Fruit fly (Drosophila melanogaster): Measurements from ENCODE around the gene RpS27A.

The RpS27A gene

dm6 chr2L:10396877-10397587 is 11.1 kb upstream of the RpS27A start (continued):
- TF ChIP-seq CG12299 (tag; optimal IDR thresholded peaks at IDR 0.05) = peak; percentile 23
- no peak for TF ChIP-seq CG11398 (GFP tag; optimal IDR thresholded peaks at IDR 0.05)
- peak; percentile 60 for TF ChIP-seq CG13296 (GFP tag; optimal IDR thresholded peaks at IDR 0.05)
- no peak for TF ChIP-seq Lhr (GFP tag; optimal IDR thresholded peaks at IDR 0.05)
- no peak for TF ChIP-seq CG6654 (GFP tag; optimal IDR thresholded peaks at IDR 0.05)
- no peak for TF ChIP-seq CG4730 (GFP tag; IDR thresholded peaks at IDR 0.05)
- no peak for TF ChIP-seq cas (GFP tag; IDR thresholded peaks at IDR 0.05)
- TF ChIP-seq repo (GFP tag; optimal IDR thresholded peaks at IDR 0.05) = no peak
- no peak for TF ChIP-seq ssp (GFP tag; IDR thresholded peaks at IDR 0.05)
- TF ChIP-seq CG16815 (GFP tag; optimal IDR thresholded peaks at IDR 0.05) = no peak
- peak in 1 of 2 experiments; percentile 91 for TF ChIP-seq eve (GFP tag; optimal IDR thresholded peaks at IDR 0.05)
- TF ChIP-seq vnd (GFP tag; IDR thresholded peaks at IDR 0.05; ENCODE audit: partially characterized antibody) = no peak
- no peak for TF ChIP-seq CG7963 (GFP tag; IDR thresholded peaks at IDR 0.05; ENCODE audit: partially characterized antibody)
- peak; percentile 6 for TF ChIP-seq Sox100B (GFP tag; optimal IDR thresholded peaks at IDR 0.05)
- no peak for TF ChIP-seq TFAM (GFP tag; optimal IDR thresholded peaks at IDR 0.05)
- no peak for TF ChIP-seq toy (GFP tag; IDR thresholded peaks at IDR 0.05)
- no peak for TF ChIP-seq Dip2 (GFP tag; IDR thresholded peaks at IDR 0.05)
- TF ChIP-seq CG9609 (GFP tag; optimal IDR thresholded peaks at IDR 0.05) = no peak
- TF ChIP-seq dan (GFP tag; IDR thresholded peaks at IDR 0.05) = no peak
- TF ChIP-seq Dbx (GFP tag; IDR thresholded peaks at IDR 0.05) = no peak
- no peak for TF ChIP-seq gfzf (GFP tag; optimal IDR thresholded peaks at IDR 0.05)
- TF ChIP-seq BtbVII (GFP tag; optimal IDR thresholded peaks at IDR 0.05) = no peak
- TF ChIP-seq YL-1 (GFP tag; optimal IDR thresholded peaks at IDR 0.05) = peak; percentile 17
- TF ChIP-seq Doc2 (GFP tag; IDR thresholded peaks at IDR 0.05) = no peak
- no peak for TF ChIP-seq trem (tag; optimal IDR thresholded peaks at IDR 0.05)
- TF ChIP-seq Oaz (GFP tag; IDR thresholded peaks at IDR 0.05) = no peak
- TF ChIP-seq Bteb2 (GFP tag; optimal IDR thresholded peaks at IDR 0.05) = no peak
- no peak for TF ChIP-seq ara (GFP tag; IDR thresholded peaks at IDR 0.05)
- peak; percentile 24 for TF ChIP-seq Asciz (GFP tag; optimal IDR thresholded peaks at IDR 0.05)
- TF ChIP-seq CG2129 (GFP tag; IDR thresholded peaks at IDR 0.05; ENCODE audit: partially characterized antibody) = no peak
- TF ChIP-seq Med (GFP tag) = peak; percentile 70
- TF ChIP-seq ftz-f1 (GFP tag; optimal IDR thresholded peaks at IDR 0.05) = no peak
- TF ChIP-seq dysf (GFP tag; IDR thresholded peaks at IDR 0.05) = no peak
- TF ChIP-seq B-H1 (GFP tag; IDR thresholded peaks at IDR 0.05) = no peak
- TF ChIP-seq disco-r (GFP tag; optimal IDR thresholded peaks at IDR 0.05) = no peak
- TF ChIP-seq Antp (GFP tag; optimal IDR thresholded peaks at IDR 0.05) = no peak
- no peak for TF ChIP-seq CG15601 (tag; optimal IDR thresholded peaks at IDR 0.05)
- no peak for TF ChIP-seq kah (GFP tag; optimal IDR thresholded peaks at IDR 0.05)
- TF ChIP-seq ewg (GFP tag; optimal IDR thresholded peaks at IDR 0.05) = no peak
- no peak for TF ChIP-seq CG4424 (GFP tag; optimal IDR thresholded peaks at IDR 0.05)
- TF ChIP-seq tgo (GFP tag; IDR thresholded peaks at IDR 0.05) = no peak
- peak; percentile 19; the same call in 1 of the 2 replicates for TF ChIP-seq CG32767 (GFP tag; IDR thresholded peaks at IDR 0.05)
- TF ChIP-seq sens-2 (GFP tag; IDR thresholded peaks at IDR 0.05) = no peak
- peak; percentile 13 for TF ChIP-seq mirr (GFP tag; optimal IDR thresholded peaks at IDR 0.05)
- TF ChIP-seq HmgD (GFP tag; optimal IDR thresholded peaks at IDR 0.05) = no peak
- no peak for TF ChIP-seq Nf-YC (tag; optimal IDR thresholded peaks at IDR 0.05)
- TF ChIP-seq so (GFP tag; IDR thresholded peaks at IDR 0.05) = no peak
- TF ChIP-seq CG9932 (GFP tag; IDR thresholded peaks at IDR 0.05) = no peak
- no peak for TF ChIP-seq CG18764 (GFP tag; optimal IDR thresholded peaks at IDR 0.05)
- TF ChIP-seq CG31441 (GFP tag; IDR thresholded peaks at IDR 0.05) = no peak
- no peak for TF ChIP-seq CG33213 (GFP tag; optimal IDR thresholded peaks at IDR 0.05)
